Worm (Caenorhabditis elegans) whole organism, L1 larva: ENCODE results near the gene F17C11.12.

Experiments
- C04F5.9 ChIP-seq: sonication (generic microtip); optimal IDR thresholded peaks from 2 replicates; lab custom pipeline; 2016; ENCODE audit warnings: missing genetic modification characterization, missing compliant biosample characterization
- Y116A8C.19 ChIP-seq: sonication (generic microtip); optimal IDR thresholded peaks from 2 replicates; lab custom pipeline; 2016; ENCODE audit warnings: missing compliant biosample characterization, missing genetic modification characterization, borderline replicate concordance
- ceh-63 ChIP-seq: fragments of 200-800 bp; sonication (Bioruptor generic); optimal IDR thresholded peaks from 2 replicates; lab custom pipeline; 2018; ENCODE audit warnings: mild to moderate bottlenecking, missing genetic modification characterization, missing compliant biosample characterization
- ceh-8 ChIP-seq: fragments of 200-800 bp; sonication (Bioruptor generic); optimal IDR thresholded peaks from 2 replicates; lab custom pipeline; 2018; ENCODE audit warnings: mild to moderate bottlenecking, missing genetic modification characterization, moderate library complexity, missing compliant biosample characterization
- ces-1 ChIP-seq: fragments of 150-350 bp; optimal IDR thresholded peaks from 2 replicates; lab custom pipeline; 2014; ENCODE audit warnings: missing biosample characterization, missing genetic modification reagents, missing genetic modification characterization
- dpl-1 ChIP-seq, 3 experiments: fragments of 150-350 bp in 2 of 3; sonication (generic microtip) in 1 of 3; optimal IDR thresholded peaks; 2 replicates each; lab custom pipeline; 2014 to 2017; ENCODE audit warnings: missing biosample characterization in 3 of 3, missing genetic modification characterization in 3 of 3, missing genetic modification reagents in 3 of 3
- efl-1 ChIP-seq, 4 experiments: fragments of 150-350 bp; optimal IDR thresholded peaks in 3 of 4; peaks in 1 of 4; 1 replicate in 1 of 4; 2 replicates in 3 of 4; lab custom pipeline; 2014; ENCODE audit warnings: missing biosample characterization in 2 of 4, missing genetic modification characterization in 2 of 4, missing genetic modification reagents in 2 of 4
- egl-13 ChIP-seq: sonication (generic microtip); optimal IDR thresholded peaks from 2 replicates; lab custom pipeline; 2016; ENCODE audit warnings: missing genotype, missing genetic modification reagents, missing genetic modification characterization, missing compliant biosample characterization
- egl-27 ChIP-seq, 2 experiments: fragments of 150-350 bp in 1 of 2; sonication (generic microtip); optimal IDR thresholded peaks; 3 replicates each; lab custom pipeline; 2017 to 2018; ENCODE audit warnings: missing biosample characterization in 2 of 2, missing genetic modification characterization in 2 of 2, missing genetic modification reagents in 2 of 2
- elt-2 ChIP-seq: sonication (generic microtip); optimal IDR thresholded peaks from 2 replicates; lab custom pipeline; 2016; ENCODE audit warnings: missing genetic modification characterization, mild to moderate bottlenecking, inconsistent platforms, missing compliant biosample characterization, missing genetic modification reagents
- fkh-10 ChIP-seq: sonication (generic microtip); optimal IDR thresholded peaks from 2 replicates; lab custom pipeline; 2017; ENCODE audit warnings: missing biosample characterization, missing genetic modification reagents, missing genetic modification characterization
- fkh-8 ChIP-seq: sonication (generic microtip); optimal IDR thresholded peaks from 2 replicates; lab custom pipeline; 2016; ENCODE audit warnings: mild to moderate bottlenecking, missing genetic modification characterization, missing compliant biosample characterization
- hlh-17 ChIP-seq: fragments of 200-800 bp; sonication (Bioruptor generic); optimal IDR thresholded peaks from 2 replicates; lab custom pipeline; 2018; ENCODE audit warnings: missing genetic modification characterization, mild to moderate bottlenecking, missing compliant biosample characterization, moderate library complexity, borderline replicate concordance
- hlh-4 ChIP-seq: sonication (generic microtip); optimal IDR thresholded peaks from 2 replicates; lab custom pipeline; 2016; ENCODE audit warnings: mild to moderate bottlenecking, missing genetic modification characterization, missing compliant biosample characterization
- irx-1 ChIP-seq: sonication (generic microtip); optimal IDR thresholded peaks from 2 replicates; lab custom pipeline; 2016; ENCODE audit warnings: missing genetic modification characterization, missing compliant biosample characterization
- lin-13 ChIP-seq: fragments of 150-350 bp; optimal IDR thresholded peaks from 2 replicates; lab custom pipeline; 2014; ENCODE audit warnings: missing biosample characterization, missing genetic modification reagents, missing genetic modification characterization
- lin-14 ChIP-seq: fragments of 200-800 bp; sonication (Bioruptor generic); optimal IDR thresholded peaks from 2 replicates; lab custom pipeline; 2018; ENCODE audit warnings: mild to moderate bottlenecking, missing genetic modification characterization, moderate library complexity, missing compliant biosample characterization
- lsy-2 ChIP-seq, 2 experiments: fragments of 150-350 bp; optimal IDR thresholded peaks; 2 replicates each; lab custom pipeline; 2014; ENCODE audit warnings: missing biosample characterization in 2 of 2, missing genetic modification characterization in 2 of 2
- mef-2 ChIP-seq: fragments of 150-350 bp; optimal IDR thresholded peaks from 2 replicates; lab custom pipeline; 2014; ENCODE audit warnings: missing biosample characterization, missing genetic modification characterization
- nhr-12 ChIP-seq: sonication (generic microtip); optimal IDR thresholded peaks from 2 replicates; lab custom pipeline; 2017; ENCODE audit warnings: missing biosample characterization, missing genetic modification characterization
- nhr-19 ChIP-seq: fragments of 200-800 bp; sonication (Bioruptor generic); conservative IDR thresholded peaks from 2 replicates; pipeline ENCODE4 v1.3.6; 2022; ENCODE audit warnings: missing genetic modification characterization, missing compliant biosample characterization
- nhr-20 ChIP-seq: sonication (generic microtip); optimal IDR thresholded peaks from 2 replicates; lab custom pipeline; 2016; ENCODE audit warnings: mild to moderate bottlenecking, missing genetic modification characterization, missing compliant biosample characterization
- nhr-28 ChIP-seq: fragments of 150-350 bp; optimal IDR thresholded peaks from 2 replicates; lab custom pipeline; 2014; ENCODE audit warnings: missing biosample characterization, missing genetic modification characterization
- nhr-47 ChIP-seq: sonication (generic microtip); optimal IDR thresholded peaks from 2 replicates; lab custom pipeline; 2016; ENCODE audit warnings: mild to moderate bottlenecking, missing genetic modification characterization, moderate library complexity, missing compliant biosample characterization
- nhr-71 ChIP-seq: sonication (generic microtip); optimal IDR thresholded peaks from 2 replicates; lab custom pipeline; 2016; ENCODE audit warnings: mild to moderate bottlenecking, missing genetic modification characterization, moderate library complexity, missing compliant biosample characterization
- nhr-85 ChIP-seq: sonication (generic microtip); peaks from one replicate; lab custom pipeline; 2016; ENCODE audit warnings: missing genetic modification characterization, inconsistent platforms, missing compliant biosample characterization
- nhr-90 ChIP-seq: sonication (generic microtip); optimal IDR thresholded peaks from 2 replicates; lab custom pipeline; 2016; ENCODE audit warnings: mild to moderate bottlenecking, missing genetic modification characterization, missing compliant biosample characterization; ENCODE audit not compliant: poor library complexity
- rnt-1 ChIP-seq: sonication (generic microtip); optimal IDR thresholded peaks from 2 replicates; lab custom pipeline; 2016; ENCODE audit warnings: mild to moderate bottlenecking, missing genetic modification characterization, moderate library complexity, missing compliant biosample characterization
- snpc-4 ChIP-seq: fragments of 150-350 bp; optimal IDR thresholded peaks from 2 replicates; lab custom pipeline; 2014; ENCODE audit warnings: missing biosample characterization, missing genetic modification characterization
- sox-4 ChIP-seq: sonication (generic microtip); optimal IDR thresholded peaks from 2 replicates; lab custom pipeline; 2016; ENCODE audit warnings: missing genetic modification characterization, missing compliant biosample characterization
- tlp-1 ChIP-seq: fragments of 150-350 bp; optimal IDR thresholded peaks from 2 replicates; lab custom pipeline; 2014; ENCODE audit warnings: missing biosample characterization, missing genetic modification characterization
- unc-30 ChIP-seq: sonication (generic microtip); optimal IDR thresholded peaks from 2 replicates; lab custom pipeline; 2017; ENCODE audit warnings: missing biosample characterization, missing genetic modification characterization
- unc-62 ChIP-seq: fragments of 150-350 bp; optimal IDR thresholded peaks from 2 replicates; lab custom pipeline; 2014; ENCODE audit warnings: missing biosample characterization, missing genetic modification reagents, missing genetic modification characterization
- xbp-1 ChIP-seq: sonication (generic microtip); optimal IDR thresholded peaks from 2 replicates; lab custom pipeline; 2016; ENCODE audit warnings: missing genetic modification characterization, missing compliant biosample characterization
- ztf-11 ChIP-seq, 2 experiments: sonication (generic microtip); optimal IDR thresholded peaks; 2 replicates each; lab custom pipeline; 2016 to 2017; ENCODE audit warnings: missing genetic modification characterization in 2 of 2, missing biosample characterization in 1 of 2, missing compliant biosample characterization in 1 of 2

Gene F17C11.12

ce11 chrV:10947210-10947609 lies 10.5 kb upstream of the F17C11.12 start:
- TF ChIP-seq unc-62 (GFP tag; lab: Kevin White, UChicago) (no peak), nhr-71 (tag; lab: Kevin White, UChicago) (peak; percentile 55), hlh-4 (tag; lab: Kevin White, UChicago) (no peak), fkh-10 (peak; percentile 33), fkh-8 (tag; lab: Kevin White, UChicago) (peak; percentile 64), xbp-1 (no peak), nhr-47 (tag; lab: Kevin White, UChicago) (peak; percentile 38), efl-1 (optimal IDR thresholded peaks at IDR 0.05; lab: Kevin White, UChicago) (no peak), efl-1 (GFP tag; optimal IDR thresholded peaks at IDR 0.05 in 1 of 2; lab: Kevin White, UChicago) (no peak), ztf-11 (tag; optimal IDR thresholded peaks at IDR 0.05; lab: Kevin White, UChicago) (no peak), nhr-85 (tag; lab: Kevin White, UChicago) (no peak), hlh-17 (GFP tag; lab: Kevin White, UChicago) (no peak), irx-1 (no peak), sox-4 (tag; lab: Kevin White, UChicago) (no peak), rnt-1 (no peak), C04F5.9 (no peak), ceh-8 (GFP tag; lab: Kevin White, UChicago) (peak; percentile 67), tlp-1 (tag; lab: Kevin White, UChicago) (no peak), Y116A8C.19 (tag; lab: Kevin White, UChicago) (no peak), lin-13 (GFP tag; lab: Kevin White, UChicago) (no peak), elt-2 (tag; lab: Kevin White, UChicago) (no peak), nhr-28 (tag; lab: Kevin White, UChicago) (no peak), nhr-90 (no peak)

DNA sequence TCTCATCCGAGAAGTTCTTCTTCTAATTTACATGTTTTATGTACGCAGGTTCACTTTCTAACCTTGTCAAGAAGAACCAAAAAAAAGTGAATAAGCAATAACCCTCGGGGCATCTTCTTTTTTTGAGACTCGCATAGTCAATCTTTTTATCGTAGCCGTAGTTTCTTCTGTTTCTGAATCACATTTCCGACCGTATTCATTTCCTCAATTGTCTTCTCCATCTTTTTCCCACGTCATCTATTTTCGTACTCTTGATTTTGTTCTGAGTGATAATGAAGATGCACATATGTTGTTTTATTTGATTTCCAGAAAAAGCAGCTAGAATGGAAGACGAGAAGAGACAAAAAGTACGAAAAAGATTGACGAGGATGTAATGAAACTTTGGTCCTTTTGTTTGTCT lies 8.2 kb upstream of the F17C11.12 start:
- TF ChIP-seq ces-1 (GFP tag; lab: Kevin White, UChicago) (peak; percentile 5), ceh-63 (GFP tag; lab: Kevin White, UChicago) (no peak), lin-14 (GFP tag; lab: Kevin White, UChicago) (peak; percentile 57), dpl-1 (GFP tag; optimal IDR thresholded peaks at IDR 0.05; lab: Kevin White, UChicago) (no peak), lsy-2 (tag; optimal IDR thresholded peaks at IDR 0.05; lab: Kevin White, UChicago) (peak in 1 of 2 experiments; percentile 24), unc-30 (tag; lab: Kevin White, UChicago) (no peak), snpc-4 (tag; lab: Kevin White, UChicago) (no peak), egl-13 (tag; lab: Kevin White, UChicago) (no peak), fkh-10 (peak; percentile 82)

ce11 chrV:10942161-10942560 lies 5.4 kb upstream of the F17C11.12 start, which contains the start of gene zip-9:
Gene zip-9 (plus strand): TSS chrV:10942461.
- TF ChIP-seq ces-1 (GFP tag; lab: Kevin White, UChicago): no peak
- no peak for TF ChIP-seq nhr-12 (tag; lab: Kevin White, UChicago)
- no peak for TF ChIP-seq efl-1 (optimal IDR thresholded peaks at IDR 0.05; lab: Kevin White, UChicago)
- peak in 1 of 2 experiments; percentile 20 for TF ChIP-seq efl-1 (GFP tag; optimal IDR thresholded peaks at IDR 0.05 in 1 of 2; lab: Kevin White, UChicago)
- TF ChIP-seq xbp-1: no peak
- no peak for TF ChIP-seq snpc-4 (tag; lab: Kevin White, UChicago)

DNA sequence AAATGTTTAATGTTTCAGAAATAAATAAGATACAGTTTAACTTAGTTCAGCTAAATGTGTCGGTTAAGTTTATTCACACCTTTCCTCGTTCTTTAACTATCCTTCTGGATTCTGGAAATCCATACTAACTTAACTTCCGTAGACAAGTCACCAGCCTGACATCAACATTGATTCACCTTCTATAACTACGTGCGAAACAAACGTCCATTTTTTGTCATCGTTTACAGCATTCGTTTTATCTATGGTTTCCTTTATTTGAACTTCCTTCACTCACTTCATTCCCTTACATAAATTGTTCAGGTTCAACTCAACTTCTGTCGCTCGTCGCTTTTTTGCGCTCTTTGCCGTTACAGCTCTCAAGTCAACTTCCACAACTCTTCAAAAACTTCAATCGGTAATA lies 4.4 kb upstream of the F17C11.12 start, which contains the start of gene F17C11.26:
Gene F17C11.26 (plus strand): TSS at position 301 of the 400 bp plus-strand sequence.
- TF ChIP-seq mef-2 (tag; lab: Kevin White, UChicago): no peak
- no peak for TF ChIP-seq hlh-4 (tag; lab: Kevin White, UChicago)
- no peak for TF ChIP-seq egl-27 (tag; optimal IDR thresholded peaks at IDR 0.05; lab: Kevin White, UChicago)
- no peak for TF ChIP-seq elt-2 (tag; lab: Kevin White, UChicago)
- TF ChIP-seq nhr-19 (GFP tag; lab: Robert Waterston, UW): no peak
- TF ChIP-seq nhr-20 (tag; lab: Kevin White, UChicago): no peak
